Fruit fly (Drosophila melanogaster) whole organism, prepupa: ENCODE results near the gene DCTN6-p27.

Experiments used
- Blimp-1 ChIP-seq: fragments of 200-800 bp; sonication (Bioruptor generic); optimal IDR thresholded peaks from 3 replicates; lab custom pipeline; 2017; ENCODE audit warnings: missing biosample characterization, missing genetic modification characterization, mild to moderate bottlenecking, moderate library complexity, missing genetic modification reagents
- CG15336 ChIP-seq: fragments of 200-800 bp; sonication (Bioruptor generic); IDR thresholded peaks from 2 replicates; pipeline ENCODE4 v1.3.6; 2022; ENCODE audit warnings: missing biosample characterization, missing genetic modification characterization
- CG3032 ChIP-seq: fragments of 200-800 bp; optimal IDR thresholded peaks from 2 replicates; lab custom pipeline; 2019; ENCODE audit warnings: missing biosample characterization, mild to moderate bottlenecking, missing genetic modification characterization, moderate library complexity
- CG6163 ChIP-seq: fragments of 200-800 bp; sonication (Bioruptor generic); IDR thresholded peaks from 3 replicates; pipeline ENCODE4 v1.3.6; 2022; ENCODE audit warnings: missing biosample characterization, missing genetic modification characterization
- CG7368 ChIP-seq: fragments of 200-800 bp; sonication (Bioruptor generic); optimal IDR thresholded peaks from 3 replicates; lab custom pipeline; 2016; ENCODE audit warnings: missing biosample characterization, missing genetic modification characterization
- CG8632 ChIP-seq: fragments of 200-800 bp; sonication (Bioruptor generic); optimal IDR thresholded peaks from 3 replicates; lab custom pipeline; 2016; ENCODE audit warnings: missing biosample characterization, missing genetic modification characterization
- Eip78C ChIP-seq: fragments of 200-800 bp; sonication (Bioruptor generic); peaks from one replicate; lab custom pipeline; 2016; ENCODE audit warnings: missing biosample characterization, missing genetic modification characterization
- Ets21C ChIP-seq: fragments of 200-800 bp; sonication (Bioruptor generic); optimal IDR thresholded peaks from 3 replicates; lab custom pipeline; 2016; ENCODE audit warnings: missing biosample characterization, missing genetic modification characterization
- Gug ChIP-seq: fragments of 200-800 bp; sonication (Bioruptor generic); IDR thresholded peaks from 2 replicates; pipeline ENCODE4 v1.3.6; 2022; ENCODE audit warnings: missing biosample characterization, missing genetic modification characterization
- Hr38 ChIP-seq: sonication (Bioruptor generic); optimal IDR thresholded peaks from 2 replicates; lab custom pipeline; 2016; ENCODE audit warnings: missing biosample characterization, missing genetic modification characterization
- dac ChIP-seq: fragments of 200-800 bp; sonication (Bioruptor generic); optimal IDR thresholded peaks from 2 replicates; lab custom pipeline; 2017; ENCODE audit warnings: missing biosample characterization, mild to moderate bottlenecking, missing genetic modification characterization
- eg ChIP-seq: fragments of 200-800 bp; sonication (Bioruptor generic); IDR thresholded peaks from 3 replicates; pipeline ENCODE4 v1.3.6; 2022; ENCODE audit warnings: missing biosample characterization, missing genetic modification characterization
- fd59A ChIP-seq: fragments of 200-800 bp; sonication (Bioruptor generic); optimal IDR thresholded peaks from 2 replicates; lab custom pipeline; 2017; ENCODE audit warnings: missing biosample characterization, mild to moderate bottlenecking, missing genetic modification characterization, missing genetic modification reagents
- vri ChIP-seq: fragments of 200-800 bp; sonication (Bioruptor generic); optimal IDR thresholded peaks from 3 replicates; lab custom pipeline; 2016; ENCODE audit warnings: missing biosample characterization, mild to moderate bottlenecking, missing genetic modification characterization

dm6 chr2L:19141435-19142126 is 9.5 kb downstream of the DCTN6-p27 start:
- TF ChIP-seq Hr38 (GFP tag; lab: Kevin White, UChicago) (no peak), CG7368 (GFP tag; lab: Kevin White, UChicago) (peak; percentile 55), CG15336 (peak; percentile 79), vri (GFP tag; lab: Kevin White, UChicago) (peak; percentile 84), eg (GFP tag; lab: Robert Waterston, UW) (peak; percentile 78), Gug (GFP tag; lab: Robert Waterston, UW) (peak; percentile 74), dac (peak; percentile 75), fd59A (GFP tag; lab: Kevin White, UChicago) (peak; percentile 73), CG8632 (GFP tag; lab: Kevin White, UChicago) (peak; percentile 81), Ets21C (peak; percentile 89), CG3032 (tag; lab: Kevin White, UChicago) (peak; percentile 76), CG6163 (GFP tag; lab: Robert Waterston, UW) (peak; percentile 59), Eip78C (GFP tag; lab: Kevin White, UChicago) (peak; percentile 97), Blimp-1 (GFP tag; lab: Kevin White, UChicago) (peak; percentile 78)
